Fruit fly (Drosophila melanogaster) S2 (cell line): ENCODE measurements around the gene CG5646.

ENCODE experiments used
- CG8478 ChIP-seq: fragments of >200 bp; optimal IDR thresholded peaks from 2 replicates; lab custom pipeline; 2018
- CTCF ChIP-seq, 2 experiments: fragments of >200 bp; optimal IDR thresholded peaks; 2 replicates each; lab custom pipeline; 2018

Gene CG5646

DNA sequence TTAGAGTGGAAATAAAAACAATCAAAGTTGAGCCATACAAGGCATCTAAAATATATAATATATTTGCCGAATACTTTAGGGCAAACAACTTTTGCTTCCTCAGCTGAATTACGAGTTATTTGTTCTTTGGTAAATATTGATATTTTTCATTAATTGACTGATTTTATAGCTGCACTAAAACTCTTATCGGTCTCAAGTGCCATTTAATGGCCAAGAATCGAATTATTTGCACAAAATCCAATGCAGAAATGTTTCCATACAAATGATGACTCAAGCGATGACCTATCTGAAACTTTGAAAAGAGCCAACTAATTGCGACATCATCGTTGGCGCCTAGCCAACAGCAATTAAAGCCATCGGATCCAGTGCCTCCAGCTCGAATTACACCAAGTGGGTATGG lies 7.7 kb downstream of the CG5646 start:
- TF ChIP-seq CTCF (optimal IDR thresholded peaks at IDR 0.05; lab: Kevin White, UChicago): no peak
- TF ChIP-seq CG8478 (lab: Kevin White, UChicago): no peak

DNA sequence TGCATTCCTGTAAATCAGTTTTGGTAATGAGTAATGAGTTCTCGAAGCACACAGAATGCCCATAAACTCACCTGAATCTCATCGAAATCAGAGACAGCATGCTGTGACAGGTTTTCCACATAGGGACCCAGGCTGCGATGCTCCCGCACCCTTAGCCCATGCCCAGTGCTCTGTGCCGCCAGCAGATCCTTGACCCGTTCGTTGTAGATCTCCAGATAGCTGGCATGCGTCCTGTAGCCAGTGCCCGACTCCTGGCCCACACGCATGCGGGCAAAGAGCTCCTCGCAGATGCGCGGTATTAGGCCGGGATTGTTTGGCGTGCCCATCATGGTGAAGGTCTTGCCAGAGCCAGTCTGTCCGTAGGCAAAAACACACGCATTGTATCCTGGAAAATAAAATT lies 8.4 kb downstream of the CG5646 start:
- TF ChIP-seq CTCF (optimal IDR thresholded peaks at IDR 0.05; lab: Kevin White, UChicago) (no peak), CG8478 (lab: Kevin White, UChicago) (no peak)

DNA sequence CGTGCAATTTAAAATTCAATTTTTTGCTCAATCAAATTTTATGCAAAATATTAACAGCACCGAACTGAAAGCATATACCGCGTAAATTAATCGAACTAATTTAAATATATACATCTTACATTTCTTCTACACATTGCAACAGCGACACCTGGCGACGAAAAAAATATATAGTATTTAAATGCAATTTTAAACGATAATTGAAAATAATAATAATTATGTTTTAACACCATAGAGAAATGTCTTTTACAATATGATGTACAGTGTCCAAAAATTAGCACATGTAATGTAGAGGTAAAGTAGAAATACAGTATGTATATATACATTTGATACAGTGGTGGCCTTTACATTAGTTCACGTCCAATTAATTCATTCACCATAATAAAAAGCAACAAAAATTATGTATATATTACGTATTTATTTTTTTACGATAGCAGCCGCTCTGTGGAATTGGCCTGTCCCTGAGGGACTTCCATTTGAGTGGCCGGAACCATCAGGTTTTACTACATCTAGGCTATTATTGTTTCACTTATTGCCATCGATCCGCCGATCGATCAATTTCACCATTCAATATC lies 13.7 kb downstream of the CG5646 start:
- TF ChIP-seq CG8478 (lab: Kevin White, UChicago) (no peak), CTCF (optimal IDR thresholded peaks at IDR 0.05; lab: Kevin White, UChicago) (peak in 1 of 2 experiments; percentile 83)

DNA sequence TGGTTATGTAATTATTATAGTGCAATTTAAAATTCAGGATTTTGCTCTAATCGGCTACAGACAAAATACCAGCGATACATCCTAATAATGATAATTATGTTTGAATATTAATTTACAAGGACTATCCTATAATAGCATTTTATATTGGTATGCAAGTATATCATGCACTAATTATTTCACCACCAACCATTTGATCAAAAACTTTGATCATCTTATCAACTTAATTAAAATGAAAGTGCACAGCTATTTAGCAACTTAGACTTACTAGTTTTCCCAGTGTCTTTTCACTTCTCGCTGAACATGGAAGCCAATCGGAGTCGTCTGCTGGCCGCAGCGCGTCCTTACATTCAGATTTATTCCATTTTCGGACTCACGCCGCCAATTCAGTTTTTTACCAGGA lies 15.4 kb downstream of the CG5646 start, which contains the start of gene Gr98d:
Gene Gr98d, plus strand, starts transcription at position 301 of the 400 bp plus-strand sequence.
- TF ChIP-seq CG8478 (lab: Kevin White, UChicago) (no peak), CTCF (optimal IDR thresholded peaks at IDR 0.05; lab: Kevin White, UChicago) (no peak)

DNA sequence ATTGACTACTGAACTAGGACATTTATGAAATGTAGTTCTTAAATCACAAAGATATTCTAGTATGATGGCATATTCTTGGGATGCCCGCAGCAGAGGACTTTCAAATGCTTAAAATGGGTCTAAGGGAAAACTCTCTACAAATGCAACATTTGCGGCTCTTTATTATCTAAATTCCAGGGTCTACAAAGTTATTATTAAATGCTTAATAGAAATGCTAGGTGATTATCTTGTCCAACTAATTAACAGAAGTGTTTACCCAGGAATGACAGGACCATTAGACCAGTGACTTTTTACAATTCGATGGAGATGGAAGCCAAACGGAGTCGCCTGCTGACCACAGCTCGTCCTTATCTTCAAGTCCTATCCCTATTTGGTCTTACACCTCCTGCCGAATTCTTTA lies 17.0 kb downstream of the CG5646 start, which contains the start of gene Gr98c:
Gene Gr98c, plus strand, starts transcription at position 301 of the 400 bp plus-strand sequence.
- no peak for TF ChIP-seq CG8478 (lab: Kevin White, UChicago)
- no peak for TF ChIP-seq CTCF (optimal IDR thresholded peaks at IDR 0.05; lab: Kevin White, UChicago)

DNA sequence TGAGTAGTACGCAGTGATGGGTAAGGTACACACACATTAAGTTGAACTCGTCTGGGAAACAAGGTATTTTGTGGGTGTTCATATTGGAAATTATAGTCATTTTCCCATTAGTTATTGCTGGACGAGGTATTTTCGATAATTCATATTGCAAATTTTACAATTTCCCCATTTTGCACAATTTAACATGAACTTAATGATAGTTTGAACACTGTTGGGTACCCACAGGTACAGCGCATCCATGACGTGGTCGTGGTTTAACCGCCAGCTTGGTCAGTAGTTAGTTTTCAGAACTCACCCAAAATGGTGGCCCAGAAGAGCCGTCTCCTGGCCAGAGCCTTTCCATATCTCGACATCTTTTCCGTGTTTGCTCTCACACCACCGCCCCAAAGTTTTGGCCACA lies 18.9 kb downstream of the CG5646 start, which contains the start of gene Gr98b:
Gene Gr98b, plus strand, starts transcription at position 301 of the 400 bp plus-strand sequence.
- TF ChIP-seq CG8478 (lab: Kevin White, UChicago): no peak
- TF ChIP-seq CTCF (optimal IDR thresholded peaks at IDR 0.05; lab: Kevin White, UChicago): no peak

DNA sequence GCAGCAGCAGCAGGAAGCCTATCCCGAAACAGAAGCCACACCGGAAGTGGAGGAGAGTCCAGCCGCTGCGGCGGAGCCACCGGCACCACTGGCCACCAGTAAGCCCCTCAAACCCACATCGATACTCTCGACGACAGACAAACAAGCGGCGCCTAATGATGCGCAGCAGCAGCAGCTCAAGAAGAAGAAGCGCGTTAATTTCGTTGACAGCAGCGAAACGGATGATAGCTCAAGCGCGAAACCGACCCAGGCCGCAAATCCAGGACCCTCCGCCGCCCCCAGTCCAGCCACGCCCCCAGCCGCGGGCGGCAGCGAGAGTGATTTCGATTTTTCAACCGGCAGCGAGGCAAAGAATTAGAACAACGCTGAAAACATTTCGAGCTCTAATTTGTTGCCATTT lies 27.9 kb downstream of the CG5646 start:
- no peak for TF ChIP-seq CTCF (optimal IDR thresholded peaks at IDR 0.05; lab: Kevin White, UChicago)
- no peak for TF ChIP-seq CG8478 (lab: Kevin White, UChicago)

DNA sequence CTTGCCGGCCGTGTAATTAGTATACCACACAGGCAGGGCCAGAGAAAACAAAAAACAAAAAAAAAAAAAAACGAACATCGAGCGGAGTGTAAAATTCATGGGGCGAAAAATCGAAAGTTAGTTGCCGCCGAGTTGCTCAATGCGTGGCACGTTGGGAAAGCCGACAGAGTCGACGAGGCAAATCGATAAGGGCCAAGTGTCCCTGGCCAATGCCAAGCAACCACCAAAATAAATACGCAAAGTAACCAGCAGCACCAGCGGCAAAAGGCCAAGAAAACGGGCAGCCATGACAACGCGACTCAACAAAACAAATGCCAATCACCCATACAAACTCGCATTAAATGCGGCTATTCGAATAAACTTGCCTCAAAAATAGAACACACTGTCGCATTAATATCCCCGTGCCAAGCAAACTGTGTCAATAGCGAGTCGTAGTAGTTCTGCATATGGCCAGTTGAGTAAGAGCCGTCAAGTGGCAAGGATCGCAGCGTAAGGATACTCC lies 40.7 kb downstream of the CG5646 start, which contains the start of gene CG12885:
Gene CG12885, plus strand, starts transcription at position 452 of the 502 bp plus-strand sequence.
- TF ChIP-seq CG8478 (lab: Kevin White, UChicago): no peak
- no peak for TF ChIP-seq CTCF (optimal IDR thresholded peaks at IDR 0.05; lab: Kevin White, UChicago)

DNA sequence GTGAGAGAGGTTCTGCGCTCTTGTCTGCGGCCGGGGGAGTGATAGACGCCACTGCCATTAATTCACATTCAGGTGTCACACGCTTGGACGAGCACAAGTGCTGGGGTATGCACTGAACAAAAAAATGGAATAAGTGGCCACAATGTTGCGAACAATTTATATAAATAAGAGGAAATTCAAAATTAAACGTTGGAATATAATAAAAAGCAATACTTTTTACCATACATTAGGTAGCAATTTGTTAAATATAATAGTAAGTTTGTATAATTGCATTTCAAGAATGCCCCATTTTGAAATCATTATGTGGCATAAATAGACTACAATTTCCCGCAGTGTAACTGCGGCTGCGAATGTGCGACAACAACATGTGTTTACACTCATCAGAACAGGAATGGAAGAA lies 41.2 kb downstream of the CG5646 start:
- TF ChIP-seq CTCF (optimal IDR thresholded peaks at IDR 0.05; lab: Kevin White, UChicago) (no peak), CG8478 (lab: Kevin White, UChicago) (no peak)

DNA sequence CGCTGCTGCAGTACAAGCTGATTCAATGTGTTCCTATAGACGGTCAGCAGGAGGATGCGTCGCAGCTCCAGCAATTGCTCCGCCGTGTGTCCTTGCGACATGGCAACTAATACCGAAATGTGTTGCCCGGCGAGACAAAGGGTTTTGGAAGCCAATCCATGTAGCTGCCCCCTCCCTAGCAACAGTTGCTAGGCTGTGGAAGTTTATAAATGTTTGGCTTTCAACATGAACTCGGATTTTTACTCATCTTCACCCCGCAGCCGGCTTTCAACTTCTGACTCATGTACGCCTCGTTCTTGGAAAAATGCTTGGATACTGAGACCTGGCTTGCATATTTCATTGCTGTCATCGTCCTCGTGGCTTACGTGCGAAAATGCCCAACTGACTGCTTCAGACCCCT lies 44.0 kb downstream of the CG5646 start, which contains the start of gene CG13972:
Gene CG13972, minus strand, starts transcription at position 101 of the 400 bp plus-strand sequence.
- TF ChIP-seq CG8478 (lab: Kevin White, UChicago): no peak
- TF ChIP-seq CTCF (optimal IDR thresholded peaks at IDR 0.05; lab: Kevin White, UChicago): no peak
